Worm (Caenorhabditis elegans) whole organism, L4/young adult: Measurements from ENCODE around the gene srh-301.

Source experiments
- W03F9.2 ChIP-seq: fragments of 150-350 bp; optimal IDR thresholded peaks from 2 replicates; lab custom pipeline; 2014; ENCODE audit warnings: missing biosample characterization, missing genetic modification characterization
- dao-5 ChIP-seq: sonication (generic microtip); optimal IDR thresholded peaks from 2 replicates; lab custom pipeline; 2016; ENCODE audit warnings: missing genotype, missing genetic modification characterization, moderate library complexity, missing compliant biosample characterization
- him-1 ChIP-seq: sonication (generic microtip); optimal IDR thresholded peaks from 2 replicates; lab custom pipeline; 2016; ENCODE audit warnings: missing genotype, missing genetic modification reagents, missing genetic modification characterization, missing compliant biosample characterization

DNA sequence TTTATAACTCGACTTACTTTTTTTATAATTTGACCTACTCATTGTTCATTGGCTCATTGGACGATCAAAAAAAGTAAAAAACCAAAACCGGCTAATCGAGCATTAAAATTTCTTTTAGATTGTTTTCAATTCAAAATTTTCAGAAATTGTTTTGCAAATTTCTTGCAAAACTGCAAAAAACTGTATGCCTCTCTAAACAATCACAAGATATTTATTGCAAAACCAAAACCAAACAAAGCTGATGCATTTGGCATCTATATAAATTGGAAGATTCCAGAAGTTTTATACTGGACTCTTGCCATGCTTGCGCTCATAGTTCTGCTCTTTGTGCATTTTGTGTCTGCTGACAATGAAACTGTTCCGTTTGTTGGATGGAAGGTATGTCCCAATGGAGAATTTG is 47.1 kb upstream of the srh-301 start, which contains the start of gene C47A10.12:
- TF ChIP-seq him-1 (tag; lab: Kevin White, UChicago) (no peak), dao-5 (tag; lab: Kevin White, UChicago) (no peak), W03F9.2 (tag; lab: Kevin White, UChicago) (no peak)
